Worm (Caenorhabditis elegans) whole organism, L4 larva: ENCODE results near the gene laat-1.

Experiments used
- D1046.2 ChIP-seq: fragments of 200-800 bp; sonication (Bioruptor generic); IDR thresholded peaks from 2 replicates; pipeline ENCODE4 v1.3.6; 2022; ENCODE audit warnings: missing genetic modification characterization, missing compliant biosample characterization
- F26F4.8 ChIP-seq: fragments of 200-800 bp; sonication (Bioruptor generic); conservative IDR thresholded peaks from 2 replicates; pipeline ENCODE4 v1.3.6; 2022; ENCODE audit warnings: missing genetic modification characterization, missing compliant biosample characterization
- F49E8.2 ChIP-seq: sonication (generic microtip); optimal IDR thresholded peaks from 2 replicates; lab custom pipeline; 2016; ENCODE audit warnings: missing compliant biosample characterization, mild to moderate bottlenecking, missing genetic modification characterization, borderline replicate concordance
- R02D3.7 ChIP-seq: fragments of 150-350 bp; sonication (generic microtip); optimal IDR thresholded peaks from 3 replicates; lab custom pipeline; 2014; ENCODE audit warnings: missing biosample characterization, missing genetic modification characterization
- T20F7.1 ChIP-seq: fragments of 200-800 bp; sonication (Bioruptor generic); optimal IDR thresholded peaks from 2 replicates; lab custom pipeline; 2018; ENCODE audit warnings: mild to moderate bottlenecking, missing genetic modification characterization, missing compliant biosample characterization
- Y105C5A.15 ChIP-seq: fragments of 200-800 bp; sonication (Bioruptor generic); IDR thresholded peaks from 2 replicates; pipeline ENCODE4 v1.3.6; 2022; ENCODE audit warnings: missing genetic modification characterization, missing compliant biosample characterization
- Y5F2A.4 ChIP-seq: fragments of 200-800 bp; sonication (Bioruptor generic); optimal IDR thresholded peaks from 2 replicates; lab custom pipeline; 2018; ENCODE audit warnings: mild to moderate bottlenecking, missing genetic modification characterization, missing compliant biosample characterization
- ZK337.2 ChIP-seq: fragments of 200-800 bp; sonication (Bioruptor generic); IDR thresholded peaks from 2 replicates; pipeline ENCODE4 v1.3.6; 2022; ENCODE audit warnings: missing genetic modification reagents, missing genetic modification characterization, missing compliant biosample characterization
- aha-1 ChIP-seq: fragments of 150-350 bp; peaks from one replicate; lab custom pipeline; 2014; ENCODE audit warnings: missing biosample characterization, missing genetic modification characterization
- aly-2 ChIP-seq: sonication (generic microtip); optimal IDR thresholded peaks from 2 replicates; lab custom pipeline; 2018; ENCODE audit warnings: missing biosample characterization, missing genetic modification characterization
- ama-1 ChIP-seq: fragments of 150-350 bp; optimal IDR thresholded peaks from 2 replicates; lab custom pipeline; 2014; ENCODE audit warnings: inconsistent platforms, mixed read lengths
- ceh-32 ChIP-seq: sonication (generic microtip); optimal IDR thresholded peaks from 2 replicates; lab custom pipeline; 2016; ENCODE audit warnings: mild to moderate bottlenecking, missing genetic modification characterization, missing compliant biosample characterization; ENCODE audit not compliant: poor library complexity
- ceh-44 ChIP-seq: fragments of 200-800 bp; sonication (Bioruptor generic); IDR thresholded peaks from 2 replicates; pipeline ENCODE4 v1.3.6; 2022; ENCODE audit warnings: missing genetic modification reagents, missing genetic modification characterization, missing compliant biosample characterization
- ceh-62 ChIP-seq: sonication (generic microtip); optimal IDR thresholded peaks from 2 replicates; lab custom pipeline; 2017; ENCODE audit warnings: missing biosample characterization, missing genetic modification characterization
- daf-12 ChIP-seq: fragments of 150-350 bp; optimal IDR thresholded peaks from 2 replicates; lab custom pipeline; 2014; ENCODE audit warnings: missing biosample characterization, missing genetic modification reagents, missing genetic modification characterization
- daf-19 ChIP-seq: fragments of 200-800 bp; sonication (Bioruptor generic); conservative IDR thresholded peaks from 2 replicates; pipeline ENCODE4 v1.3.6; 2022; ENCODE audit warnings: missing genetic modification characterization, missing compliant biosample characterization
- dmd-6 ChIP-seq: fragments of 200-800 bp; sonication (Bioruptor generic); IDR thresholded peaks from 2 replicates; pipeline ENCODE4 v1.3.6; 2022; ENCODE audit warnings: missing genetic modification reagents, missing genetic modification characterization, missing compliant biosample characterization
- duxl-1 ChIP-seq: sonication (generic microtip); optimal IDR thresholded peaks from 2 replicates; lab custom pipeline; 2016; ENCODE audit warnings: mild to moderate bottlenecking, missing genetic modification characterization, moderate library complexity, missing compliant biosample characterization; ENCODE audit not compliant: poor library complexity
- dve-1 ChIP-seq: sonication (generic microtip); optimal IDR thresholded peaks from 2 replicates; lab custom pipeline; 2017; ENCODE audit warnings: antibody characterized with exemption, mild to moderate bottlenecking, missing genetic modification characterization, missing compliant biosample characterization; ENCODE audit not compliant: insufficient read depth
- egl-27 ChIP-seq: sonication (generic microtip); optimal IDR thresholded peaks from 3 replicates; lab custom pipeline; 2017; ENCODE audit warnings: missing biosample characterization, missing genetic modification reagents, missing genetic modification characterization
- egl-43 ChIP-seq: fragments of 200-800 bp; sonication (Bioruptor generic); IDR thresholded peaks from 2 replicates; pipeline ENCODE4 v1.3.6; 2022; ENCODE audit warnings: missing genetic modification reagents, missing genetic modification characterization, missing compliant biosample characterization
- fos-1 ChIP-seq: fragments of 150-350 bp; optimal IDR thresholded peaks from 2 replicates; lab custom pipeline; 2014; ENCODE audit warnings: missing biosample characterization, missing genetic modification characterization
- gei-8 ChIP-seq: fragments of 200-800 bp; sonication (Bioruptor generic); optimal IDR thresholded peaks from 2 replicates; lab custom pipeline; 2018; ENCODE audit warnings: mild to moderate bottlenecking, missing genetic modification characterization, missing compliant biosample characterization
- hif-1 ChIP-seq, 2 experiments: sonication (generic microtip); optimal IDR thresholded peaks; 2 replicates each; lab custom pipeline; 2016 to 2017; ENCODE audit warnings: missing compliant biosample characterization in 2 of 2, missing genetic modification characterization in 2 of 2, missing genetic modification reagents in 2 of 2, missing genotype in 2 of 2, mild to moderate bottlenecking in 1 of 2
- hlh-11 ChIP-seq: fragments of 200-800 bp; sonication (Bioruptor generic); optimal IDR thresholded peaks from 2 replicates; lab custom pipeline; 2018; ENCODE audit warnings: mild to moderate bottlenecking, missing genetic modification characterization, missing compliant biosample characterization
- jun-1 ChIP-seq: fragments of 150-350 bp; optimal IDR thresholded peaks from 2 replicates; lab custom pipeline; 2014; ENCODE audit warnings: missing biosample characterization, missing genetic modification reagents, missing genetic modification characterization
- lim-7 ChIP-seq: fragments of 200-800 bp; sonication (Bioruptor generic); IDR thresholded peaks from 2 replicates; pipeline ENCODE4 v1.3.6; 2022; ENCODE audit warnings: missing genetic modification characterization, missing compliant biosample characterization
- lin-1 ChIP-seq: fragments of 200-800 bp; sonication (Bioruptor generic); IDR thresholded peaks from 2 replicates; pipeline ENCODE4 v1.3.6; 2022; ENCODE audit warnings: missing genetic modification reagents, missing genetic modification characterization, missing compliant biosample characterization
- lsy-2 ChIP-seq, 2 experiments: fragments of 150-350 bp in 1 of 2; sonication (generic microtip) in 1 of 2; optimal IDR thresholded peaks; 2 replicates each; lab custom pipeline; 2014 to 2017; ENCODE audit warnings: missing biosample characterization in 2 of 2, missing genetic modification characterization in 2 of 2
- madf-9 ChIP-seq: fragments of 200-800 bp; sonication (Bioruptor generic); conservative IDR thresholded peaks from 2 replicates; pipeline ENCODE4 v1.3.6; 2022; ENCODE audit warnings: missing genetic modification reagents, missing genetic modification characterization, missing compliant biosample characterization
- mdl-1 ChIP-seq, 2 experiments: fragments of 150-350 bp in 1 of 2; sonication (generic microtip) in 1 of 2; optimal IDR thresholded peaks; 2 replicates each; lab custom pipeline; 2014 to 2017; ENCODE audit warnings: missing biosample characterization in 2 of 2, missing genetic modification characterization in 2 of 2
- mes-2 ChIP-seq: sonication (generic microtip); optimal IDR thresholded peaks from 2 replicates; lab custom pipeline; 2016; ENCODE audit warnings: missing genotype, mild to moderate bottlenecking, missing genetic modification characterization, missing compliant biosample characterization; ENCODE audit not compliant: poor library complexity, severe bottlenecking
- mxl-2 ChIP-seq: fragments of 200-800 bp; sonication (Bioruptor generic); conservative IDR thresholded peaks from 2 replicates; pipeline ENCODE4 v1.3.6; 2022; ENCODE audit warnings: missing genetic modification reagents, missing genetic modification characterization, missing compliant biosample characterization
- mxl-3 ChIP-seq: fragments of 200-800 bp; sonication (Bioruptor generic); optimal IDR thresholded peaks from 2 replicates; lab custom pipeline; 2018; ENCODE audit warnings: mild to moderate bottlenecking, missing genetic modification characterization, missing compliant biosample characterization
- nhr-10 ChIP-seq: fragments of 150-350 bp; optimal IDR thresholded peaks from 2 replicates; lab custom pipeline; 2014; ENCODE audit warnings: missing biosample characterization, missing genetic modification characterization
- nhr-11 ChIP-seq: fragments of 150-350 bp; optimal IDR thresholded peaks from 2 replicates; lab custom pipeline; 2014; ENCODE audit warnings: missing biosample characterization, missing genetic modification characterization
- nhr-28 ChIP-seq: fragments of 150-350 bp; optimal IDR thresholded peaks from 2 replicates; lab custom pipeline; 2014; ENCODE audit warnings: missing biosample characterization, missing genetic modification characterization
- nhr-6 ChIP-seq: fragments of 150-350 bp; optimal IDR thresholded peaks from 2 replicates; lab custom pipeline; 2014; ENCODE audit warnings: missing biosample characterization, missing genetic modification characterization
- pqm-1 ChIP-seq: sonication (generic microtip); optimal IDR thresholded peaks from 2 replicates; lab custom pipeline; 2017; ENCODE audit warnings: missing biosample characterization, missing genetic modification characterization
- rbr-2 ChIP-seq: sonication (generic microtip); optimal IDR thresholded peaks from 2 replicates; lab custom pipeline; 2016; ENCODE audit warnings: missing genotype, missing genetic modification characterization, missing compliant biosample characterization
- saeg-2 ChIP-seq: fragments of 200-800 bp; sonication (Bioruptor generic); IDR thresholded peaks from 2 replicates; pipeline ENCODE4 v1.3.6; 2022; ENCODE audit warnings: missing genetic modification reagents, missing genetic modification characterization, missing compliant biosample characterization
- snpc-4 ChIP-seq: fragments of 150-350 bp; optimal IDR thresholded peaks from 2 replicates; lab custom pipeline; 2014; ENCODE audit warnings: missing biosample characterization, missing genetic modification characterization
- spr-3 ChIP-seq: fragments of 200-800 bp; sonication (Bioruptor generic); optimal IDR thresholded peaks from 2 replicates; lab custom pipeline; 2018; ENCODE audit warnings: mild to moderate bottlenecking, missing genetic modification characterization, missing compliant biosample characterization
- tra-1 ChIP-seq: fragments of 200-800 bp; sonication (Bioruptor generic); IDR thresholded peaks from 2 replicates; pipeline ENCODE4 v1.3.6; 2022; ENCODE audit warnings: missing genetic modification reagents, missing genetic modification characterization, missing compliant biosample characterization
- unc-130 ChIP-seq: sonication (generic microtip); optimal IDR thresholded peaks from 2 replicates; lab custom pipeline; 2016; ENCODE audit warnings: missing genetic modification reagents, missing genetic modification characterization, missing compliant biosample characterization
- unc-39 ChIP-seq: sonication (generic microtip); optimal IDR thresholded peaks from 2 replicates; lab custom pipeline; 2017; ENCODE audit warnings: missing biosample characterization, missing genetic modification characterization
- unc-62 ChIP-seq, 3 experiments: fragments of 150-350 bp in 1 of 3; sonication (generic microtip); optimal IDR thresholded peaks in 2 of 3; peaks in 1 of 3; 1 replicate in 1 of 3; 2 replicates in 2 of 3; lab custom pipeline; 2014 to 2017; ENCODE audit warnings: missing biosample characterization in 3 of 3, missing genetic modification characterization in 3 of 3, missing genetic modification reagents in 3 of 3, missing genotype in 1 of 3
- vab-7 ChIP-seq: fragments of 200-800 bp; sonication (Bioruptor generic); IDR thresholded peaks from 2 replicates; pipeline ENCODE4 v1.3.6; 2022; ENCODE audit warnings: missing genetic modification reagents, missing genetic modification characterization, missing compliant biosample characterization
- zag-1 ChIP-seq: fragments of 150-350 bp; optimal IDR thresholded peaks from 2 replicates; lab custom pipeline; 2014; ENCODE audit warnings: missing biosample characterization, missing genetic modification characterization
- zfp-2 ChIP-seq: sonication (generic microtip); optimal IDR thresholded peaks from 2 replicates; lab custom pipeline; 2016; ENCODE audit warnings: mild to moderate bottlenecking, missing genetic modification characterization, missing compliant biosample characterization
- zfp-3 ChIP-seq: fragments of 200-800 bp; sonication (Bioruptor generic); conservative IDR thresholded peaks from 2 replicates; pipeline ENCODE4 v1.3.6; 2022; ENCODE audit warnings: missing genetic modification reagents, missing genetic modification characterization, missing compliant biosample characterization

Gene laat-1

ce11 chrII:221212-221611 is 16.4 kb downstream of the laat-1 start (continued):
- TF ChIP-seq nhr-11 (tag; lab: Kevin White, UChicago) (peak; percentile 89), rbr-2 (peak; percentile 81), mes-2 (tag; lab: Kevin White, UChicago) (peak; percentile 64), snpc-4 (tag; lab: Kevin White, UChicago) (no peak), D1046.2 (GFP tag; lab: Robert Waterston, UW) (no peak), ceh-44 (GFP tag; lab: Robert Waterston, UW) (no peak), mxl-2 (GFP tag; lab: Robert Waterston, UW) (no peak), pqm-1 (tag; lab: Kevin White, UChicago) (no peak), gei-8 (GFP tag; lab: Kevin White, UChicago) (no peak), lin-1 (GFP tag; lab: Robert Waterston, UW) (0 out of 2 replicates have a peak, but pooled peaks have one; percentile 41), aly-2 (tag; lab: Kevin White, UChicago) (no peak), aha-1 (tag; lab: Kevin White, UChicago) (peak; percentile 99), ama-1 (lab: Kevin White, UChicago) (no peak), R02D3.7 (no peak), ZK337.2 (GFP tag; lab: Robert Waterston, UW) (no peak), saeg-2 (GFP tag; lab: Robert Waterston, UW) (no peak), hif-1 (tag; optimal IDR thresholded peaks at IDR 0.05; lab: Kevin White, UChicago) (peak in 1 of 2 experiments; percentile 59), nhr-10 (peak; percentile 58), duxl-1 (tag; lab: Kevin White, UChicago) (peak; percentile 35), zfp-2 (tag; lab: Kevin White, UChicago) (no peak), nhr-6 (peak; percentile 68), daf-19 (GFP tag; lab: Robert Waterston, UW) (no peak), Y5F2A.4 (GFP tag; lab: Kevin White, UChicago) (no peak), zag-1 (tag; lab: Kevin White, UChicago) (no peak), zfp-3 (no peak), egl-43 (GFP tag; lab: Robert Waterston, UW) (peak; percentile 70), mdl-1 (tag; optimal IDR thresholded peaks at IDR 0.05; lab: Kevin White, UChicago) (peak; percentile 39 to 92), fos-1 (tag; lab: Kevin White, UChicago) (no peak), nhr-28 (peak; percentile 86), ceh-32 (no peak), dve-1 (peak; percentile 84), Y105C5A.15 (no peak), jun-1 (peak; percentile 47), ceh-62 (no peak), vab-7 (GFP tag; lab: Robert Waterston, UW) (no peak), spr-3 (GFP tag; lab: Kevin White, UChicago) (no peak), unc-130 (GFP tag; lab: Kevin White, UChicago) (no peak), hlh-11 (tag; lab: Kevin White, UChicago) (peak; percentile 91), mxl-3 (GFP tag; lab: Kevin White, UChicago) (peak; percentile 91), F49E8.2 (tag; lab: Kevin White, UChicago) (no peak), F26F4.8 (no peak), tra-1 (GFP tag; lab: Robert Waterston, UW) (peak; percentile 73), lim-7 (no peak; the same call in 1 of the 2 replicates), madf-9 (GFP tag; lab: Robert Waterston, UW) (no peak), T20F7.1 (GFP tag; lab: Kevin White, UChicago) (peak; percentile 66), unc-39 (tag; lab: Kevin White, UChicago) (no peak), daf-12 (tag; lab: Kevin White, UChicago) (no peak), unc-62 (GFP tag; optimal IDR thresholded peaks at IDR 0.05 in 1 of 2; lab: Kevin White, UChicago) (peak in 1 of 2 experiments; percentile 98), unc-62 (tag; optimal IDR thresholded peaks at IDR 0.05; lab: Kevin White, UChicago) (no peak), dmd-6 (GFP tag; lab: Robert Waterston, UW) (peak; percentile 72), lsy-2 (tag; optimal IDR thresholded peaks at IDR 0.05; lab: Kevin White, UChicago) (peak; percentile 53 to 74), egl-27 (tag; lab: Kevin White, UChicago) (no peak)
